Fruit fly (Drosophila melanogaster) S2 (cell line): ENCODE results near the gene Ocrl.

Source experiments
- CG8478 ChIP-seq: fragments of >200 bp; optimal IDR thresholded peaks from 2 replicates; lab custom pipeline; 2018
- CTCF ChIP-seq, 2 experiments: fragments of >200 bp; optimal IDR thresholded peaks; 2 replicates each; lab custom pipeline; 2018

- no peak for TF ChIP-seq CG8478 (lab: Kevin White, UChicago)
- no peak for TF ChIP-seq CTCF (optimal IDR thresholded peaks at IDR 0.05; lab: Kevin White, UChicago)
Observed at dm6 chrX:1880139-1880556, 42.6 kb upstream of the Ocrl start, which contains the start of gene Coa8.
